Fruit fly (Drosophila melanogaster) whole organism, embryonic: ENCODE measurements around the gene CG6040.
A peak's percentile ranks its signal among the peaks of the same experiment; 100 is the strongest.

Experiments
- B-H1 ChIP-seq: fragments of 200-800 bp; sonication (Bioruptor generic); IDR thresholded peaks from 3 replicates; pipeline ENCODE4 v1.3.6; 2022; ENCODE audit warnings: missing biosample characterization, missing genetic modification characterization
- CG10366 ChIP-seq: fragments of 200-800 bp; sonication (Bioruptor generic); IDR thresholded peaks from 2 replicates; pipeline ENCODE4 v1.3.6; 2022; ENCODE audit warnings: missing biosample characterization, missing genetic modification characterization
- CG10959 ChIP-seq: fragments of 200-800 bp; sonication (Bioruptor generic); IDR thresholded peaks from 2 replicates; pipeline ENCODE4 v1.3.6; 2022; ENCODE audit warnings: missing biosample characterization, missing genetic modification characterization
- CG11398 ChIP-seq: fragments of 200-800 bp; sonication (Bioruptor generic); optimal IDR thresholded peaks from 2 replicates; lab custom pipeline; 2016; ENCODE audit warnings: missing biosample characterization, missing genetic modification characterization
- CG13123 ChIP-seq: fragments of 200-800 bp; sonication (Bioruptor generic); optimal IDR thresholded peaks from 2 replicates; lab custom pipeline; 2016; ENCODE audit warnings: missing biosample characterization, missing genetic modification characterization
- CG14014 ChIP-seq: fragments of 200-800 bp; sonication (Bioruptor generic); IDR thresholded peaks from 2 replicates; pipeline ENCODE4 v1.3.6; 2022; ENCODE audit warnings: missing biosample characterization, missing genetic modification characterization
- CG17802 ChIP-seq: fragments of 200-800 bp; sonication (Bioruptor generic); optimal IDR thresholded peaks from 2 replicates; lab custom pipeline; 2018; ENCODE audit warnings: missing biosample characterization, mild to moderate bottlenecking, missing genetic modification characterization, moderate library complexity
- CG18011 ChIP-seq: fragments of 200-800 bp; sonication (Bioruptor generic); optimal IDR thresholded peaks from 2 replicates; lab custom pipeline; 2017; ENCODE audit warnings: missing biosample characterization, missing genetic modification characterization, mild to moderate bottlenecking, moderate library complexity, missing genotype
- CG31365 ChIP-seq: fragments of 200-800 bp; sonication (Bioruptor generic); optimal IDR thresholded peaks from 2 replicates; lab custom pipeline; 2018; ENCODE audit warnings: missing biosample characterization, mild to moderate bottlenecking, missing genetic modification characterization
- CG3847 ChIP-seq: fragments of 200-800 bp; sonication (Bioruptor generic); IDR thresholded peaks from 2 replicates; pipeline ENCODE4 v1.3.6; 2022; ENCODE audit warnings: missing biosample characterization, missing genetic modification characterization
- CG4707 ChIP-seq: fragments of 200-800 bp; sonication (Bioruptor generic); optimal IDR thresholded peaks from 2 replicates; lab custom pipeline; 2018; ENCODE audit warnings: missing biosample characterization, mild to moderate bottlenecking, missing genetic modification characterization, moderate library complexity
- CG8359 ChIP-seq: fragments of 200-800 bp; sonication (Bioruptor generic); optimal IDR thresholded peaks from 2 replicates; lab custom pipeline; 2017; ENCODE audit warnings: missing biosample characterization, mild to moderate bottlenecking, missing genetic modification characterization, borderline replicate concordance
- CG8388 ChIP-seq: fragments of 200-800 bp; sonication (Bioruptor generic); optimal IDR thresholded peaks from 2 replicates; lab custom pipeline; 2019; ENCODE audit warnings: missing biosample characterization, mild to moderate bottlenecking, missing genetic modification characterization, moderate library complexity
- D ChIP-seq, 2 experiments: fragments of 200-800 bp in 1 of 2; fragments of >200 bp in 1 of 2; sonication (Bioruptor generic) in 1 of 2; optimal IDR thresholded peaks; 2 replicates in 1 of 2; 3 replicates in 1 of 2; lab custom pipeline; 2017; ENCODE audit warnings: mild to moderate bottlenecking in 1 of 2, missing biosample characterization in 1 of 2, missing genetic modification characterization in 1 of 2, missing genetic modification reagents in 1 of 2
- Elba2 ChIP-seq: fragments of 200-800 bp; sonication (Bioruptor generic); optimal IDR thresholded peaks from 3 replicates; lab custom pipeline; 2016; ENCODE audit warnings: missing biosample characterization, missing genetic modification characterization
- Hey ChIP-seq: fragments of 200-800 bp; sonication (Bioruptor generic); optimal IDR thresholded peaks from 3 replicates; lab custom pipeline; 2018; ENCODE audit warnings: missing biosample characterization, mild to moderate bottlenecking, missing genetic modification characterization
- Hsf ChIP-seq: fragments of 200-800 bp; sonication (Bioruptor generic); optimal IDR thresholded peaks from 3 replicates; lab custom pipeline; 2016; ENCODE audit warnings: missing biosample characterization, missing genetic modification characterization
- Myb ChIP-seq: fragments of 200-800 bp; sonication (Bioruptor generic); optimal IDR thresholded peaks from 2 replicates; lab custom pipeline; 2016; ENCODE audit warnings: missing biosample characterization, missing genetic modification characterization
- NK7.1 ChIP-seq: fragments of 200-800 bp; sonication (Bioruptor generic); optimal IDR thresholded peaks from 3 replicates; lab custom pipeline; 2016; ENCODE audit warnings: missing biosample characterization, missing genetic modification characterization
- NfI ChIP-seq: fragments of 200-800 bp; sonication (Bioruptor generic); optimal IDR thresholded peaks from 3 replicates; lab custom pipeline; 2018; ENCODE audit warnings: missing biosample characterization, mild to moderate bottlenecking, missing genetic modification characterization, moderate library complexity
- Spps ChIP-seq: fragments of 200-800 bp; sonication (Bioruptor generic); optimal IDR thresholded peaks from 2 replicates; lab custom pipeline; 2018; ENCODE audit warnings: missing biosample characterization, mild to moderate bottlenecking, missing genetic modification characterization
- Sry-δ ChIP-seq: fragments of 200-800 bp; sonication (Bioruptor generic); optimal IDR thresholded peaks from 2 replicates; lab custom pipeline; 2016; ENCODE audit warnings: missing biosample characterization, missing genetic modification characterization
- Ssrp ChIP-seq: fragments of 200-800 bp; sonication (Bioruptor generic); optimal IDR thresholded peaks from 2 replicates; lab custom pipeline; 2018; ENCODE audit warnings: missing biosample characterization, mild to moderate bottlenecking, missing genetic modification characterization, moderate library complexity
- Trl ChIP-seq, 3 experiments: fragments of >200 bp in 2 of 3; fragments of 200-800 bp in 1 of 3; sonication (Bioruptor generic) in 1 of 3; optimal IDR thresholded peaks; 2 replicates in 1 of 3; 3 replicates in 2 of 3; lab custom pipeline; 2016 to 2017; ENCODE audit warnings: missing biosample characterization in 1 of 3, missing genetic modification characterization in 1 of 3
- ase ChIP-seq: fragments of 200-800 bp; sonication (Bioruptor generic); IDR thresholded peaks from 3 replicates; pipeline ENCODE4 v1.3.6; 2022; ENCODE audit warnings: missing biosample characterization, missing genetic modification characterization
- bigmax ChIP-seq: fragments of 200-800 bp; sonication (Bioruptor generic); optimal IDR thresholded peaks from 2 replicates; lab custom pipeline; 2018; ENCODE audit warnings: missing biosample characterization, mild to moderate bottlenecking, missing genetic modification characterization
- bowl ChIP-seq: fragments of 200-800 bp; sonication (Bioruptor generic); IDR thresholded peaks from 2 replicates; pipeline ENCODE4 v1.3.6; 2022; ENCODE audit warnings: missing biosample characterization, missing genetic modification characterization
- ci ChIP-seq: fragments of 200-800 bp; sonication (Bioruptor generic); IDR thresholded peaks from 3 replicates; pipeline ENCODE4 v1.3.6; 2022; ENCODE audit warnings: missing biosample characterization, missing genetic modification characterization
- gfzf ChIP-seq: fragments of 200-800 bp; sonication (Bioruptor generic); optimal IDR thresholded peaks from 2 replicates; lab custom pipeline; 2016; ENCODE audit warnings: missing biosample characterization, mild to moderate bottlenecking, missing genetic modification characterization, moderate library complexity
- gsb ChIP-seq: fragments of 200-800 bp; sonication (Bioruptor generic); IDR thresholded peaks from 2 replicates; pipeline ENCODE4 v1.3.6; 2022; ENCODE audit warnings: missing biosample characterization, missing genetic modification characterization
- jing ChIP-seq: fragments of 200-800 bp; sonication (Bioruptor generic); optimal IDR thresholded peaks from 2 replicates; lab custom pipeline; 2018; ENCODE audit warnings: missing biosample characterization, mild to moderate bottlenecking, missing genetic modification characterization
- luna ChIP-seq: fragments of 200-800 bp; sonication (Bioruptor generic); optimal IDR thresholded peaks from 2 replicates; lab custom pipeline; 2016; ENCODE audit warnings: missing biosample characterization, missing genetic modification characterization
- maf-S ChIP-seq: fragments of 200-800 bp; sonication (Bioruptor generic); optimal IDR thresholded peaks from 2 replicates; lab custom pipeline; 2016; ENCODE audit warnings: missing biosample characterization, missing genetic modification characterization
- nmo ChIP-seq: fragments of 200-800 bp; sonication (Bioruptor generic); optimal IDR thresholded peaks from 2 replicates; lab custom pipeline; 2018; ENCODE audit warnings: missing biosample characterization, mild to moderate bottlenecking, missing genetic modification characterization, moderate library complexity
- nom ChIP-seq: fragments of 200-800 bp; sonication (Bioruptor generic); optimal IDR thresholded peaks from 2 replicates; lab custom pipeline; 2017; ENCODE audit warnings: missing biosample characterization, missing genetic modification characterization, mild to moderate bottlenecking, moderate library complexity, missing genetic modification reagents
- onecut ChIP-seq: fragments of 200-800 bp; sonication (Bioruptor generic); IDR thresholded peaks from 2 replicates; pipeline ENCODE4 v1.3.6; 2022; ENCODE audit warnings: missing biosample characterization, missing genetic modification characterization
- peb ChIP-seq: fragments of 200-800 bp; sonication (Bioruptor generic); IDR thresholded peaks from 2 replicates; pipeline ENCODE4 v1.3.6; 2022; ENCODE audit warnings: missing biosample characterization, missing genetic modification characterization
- pita ChIP-seq: fragments of 200-800 bp; sonication (Bioruptor generic); optimal IDR thresholded peaks from 2 replicates; lab custom pipeline; 2017; ENCODE audit warnings: missing biosample characterization, mild to moderate bottlenecking, missing genetic modification characterization
- sc ChIP-seq, 3 experiments: fragments of >200 bp in 2 of 3; fragments of 200-800 bp in 1 of 3; sonication (Bioruptor generic) in 1 of 3; optimal IDR thresholded peaks; 2 replicates in 2 of 3; 3 replicates in 1 of 3; lab custom pipeline; 2017; ENCODE audit warnings: mild to moderate bottlenecking in 1 of 3, missing biosample characterization in 1 of 3, missing genetic modification characterization in 1 of 3, missing genetic modification reagents in 1 of 3
- sd ChIP-seq: fragments of 200-800 bp; sonication (Bioruptor generic); optimal IDR thresholded peaks from 3 replicates; lab custom pipeline; 2018; ENCODE audit warnings: missing biosample characterization, mild to moderate bottlenecking, missing genetic modification characterization, moderate library complexity
- sens ChIP-seq: fragments of 200-800 bp; sonication (Bioruptor generic); peaks from one replicate; lab custom pipeline; 2016; ENCODE audit warnings: missing biosample characterization, missing genetic modification characterization
- sima ChIP-seq: fragments of 200-800 bp; sonication (Bioruptor generic); optimal IDR thresholded peaks from 2 replicates; lab custom pipeline; 2016; ENCODE audit warnings: missing biosample characterization, missing genetic modification characterization
- tap ChIP-seq: fragments of 200-800 bp; optimal IDR thresholded peaks from 3 replicates; lab custom pipeline; 2019; ENCODE audit warnings: missing biosample characterization, mild to moderate bottlenecking, missing genetic modification characterization, moderate library complexity
- twi ChIP-seq: fragments of 200-800 bp; optimal IDR thresholded peaks from 2 replicates; lab custom pipeline; 2019; ENCODE audit warnings: missing biosample characterization, mild to moderate bottlenecking, missing genetic modification characterization, moderate library complexity
- tx ChIP-seq: fragments of 200-800 bp; sonication (Bioruptor generic); optimal IDR thresholded peaks from 2 replicates; lab custom pipeline; 2016; ENCODE audit warnings: missing biosample characterization, missing genetic modification characterization
- usp ChIP-seq: fragments of >200 bp; optimal IDR thresholded peaks from 2 replicates; lab custom pipeline; 2017; ENCODE audit warnings: missing biosample characterization, missing genetic modification characterization
- z ChIP-seq: fragments of 200-800 bp; sonication (Bioruptor generic); IDR thresholded peaks from 3 replicates; pipeline ENCODE4 v1.3.6; 2022; ENCODE audit warnings: missing biosample characterization, missing genetic modification characterization
- zen2 ChIP-seq: fragments of 200-800 bp; sonication (Bioruptor generic); IDR thresholded peaks from 3 replicates; pipeline ENCODE4 v1.3.6; 2022; ENCODE audit warnings: missing biosample characterization, missing genetic modification characterization; ENCODE audit not compliant: partially characterized antibody

CG6040 gene

DNA sequence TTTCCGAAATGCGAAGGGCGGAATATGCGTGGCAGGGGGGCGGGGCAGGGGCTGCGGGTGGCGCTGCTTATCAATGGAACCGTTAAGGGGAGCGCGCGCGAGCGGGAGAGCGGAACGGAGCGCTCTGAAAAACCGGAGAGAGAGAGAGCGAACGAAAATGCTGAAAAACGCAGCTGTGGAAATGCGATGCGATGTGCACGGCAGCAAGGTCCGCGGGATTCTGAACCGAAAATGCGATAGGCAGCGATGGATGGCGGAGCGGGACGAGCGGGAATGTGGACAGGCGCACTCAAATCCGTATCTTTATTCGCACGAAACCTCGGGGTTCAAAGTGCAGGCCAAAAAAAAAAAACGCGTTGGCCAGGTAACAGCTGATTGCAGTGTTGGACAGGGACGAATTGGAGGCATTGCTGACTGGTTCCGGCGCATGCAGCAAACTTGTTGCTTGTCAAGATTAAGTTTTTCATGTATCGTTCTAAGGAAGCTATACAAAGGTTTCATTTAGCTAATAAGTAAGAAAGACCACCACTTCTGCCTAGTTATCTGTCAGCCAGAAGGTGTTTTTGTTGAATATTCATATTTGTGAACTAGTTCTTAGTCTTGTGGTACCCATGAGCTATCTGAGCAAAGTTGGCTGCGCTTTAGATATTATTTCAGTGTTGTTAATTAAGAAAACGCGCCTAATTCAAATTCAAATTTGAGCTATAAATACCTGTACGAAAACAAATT is 50.9 kb downstream of the CG6040 start, which contains the start of gene Ppcs (continued):
- TF ChIP-seq peb (GFP tag; lab: Robert Waterston, UW) (no peak), D (optimal IDR thresholded peaks at IDR 0.05; lab: Kevin White, UChicago) (no peak), D (GFP tag; optimal IDR thresholded peaks at IDR 0.05; lab: Kevin White, UChicago) (peak; percentile 49), NfI (GFP tag; lab: Kevin White, UChicago) (peak; percentile 73), Hsf (GFP tag; lab: Kevin White, UChicago) (peak; percentile 74), Spps (tag; lab: Kevin White, UChicago) (no peak), ci (peak; percentile 60; the same call in 2 of the 3 replicates), pita (no peak), CG13123 (GFP tag; lab: Kevin White, UChicago) (peak; percentile 100), B-H1 (GFP tag; lab: Robert Waterston, UW) (no peak; the same call in 2 of the 3 replicates), sens (GFP tag; lab: Kevin White, UChicago) (peak; percentile 81), tap (tag; lab: Kevin White, UChicago) (no peak), CG8359 (GFP tag; lab: Kevin White, UChicago) (no peak), CG11398 (GFP tag; lab: Kevin White, UChicago) (peak; percentile 39), CG8388 (peak; percentile 19), nom (GFP tag; lab: Kevin White, UChicago) (peak; percentile 98), sc (optimal IDR thresholded peaks at IDR 0.05; lab: Kevin White, UChicago) (no peak), sc (GFP tag; optimal IDR thresholded peaks at IDR 0.05; lab: Kevin White, UChicago) (peak; percentile 20), Hey (tag; lab: Kevin White, UChicago) (peak; percentile 86), onecut (GFP tag; lab: Robert Waterston, UW) (peak; percentile 49; the same call in 1 of the 2 replicates), luna (peak; percentile 38), gfzf (GFP tag; lab: Kevin White, UChicago) (peak; percentile 44), Trl (optimal IDR thresholded peaks at IDR 0.05; lab: Kevin White, UChicago) (peak; percentile 88 to 96), Trl (GFP tag; optimal IDR thresholded peaks at IDR 0.05; lab: Kevin White, UChicago) (peak; percentile 66), ase (GFP tag; lab: Robert Waterston, UW) (no peak), CG10366 (GFP tag; lab: Robert Waterston, UW) (no peak), CG4707 (GFP tag; lab: Kevin White, UChicago) (no peak), NK7.1 (GFP tag; lab: Kevin White, UChicago) (peak; percentile 50), Elba2 (GFP tag; lab: Kevin White, UChicago) (no peak), CG18011 (GFP tag; lab: Kevin White, UChicago) (peak; percentile 19), bigmax (no peak), CG17802 (peak; percentile 36), twi (tag; lab: Kevin White, UChicago) (peak; percentile 60), jing (GFP tag; lab: Kevin White, UChicago) (no peak), z (GFP tag; lab: Robert Waterston, UW) (no peak; the same call in 2 of the 3 replicates), sd (tag; lab: Kevin White, UChicago) (peak; percentile 51), nmo (GFP tag; lab: Kevin White, UChicago) (peak; percentile 69), CG10959 (GFP tag; lab: Robert Waterston, UW) (no peak; the same call in 1 of the 2 replicates), usp (no peak), Myb (peak; percentile 86), Ssrp (tag; lab: Kevin White, UChicago) (peak; percentile 11), tx (GFP tag; lab: Kevin White, UChicago) (peak; percentile 69), sima (GFP tag; lab: Kevin White, UChicago) (no peak), CG31365 (tag; lab: Kevin White, UChicago) (peak; percentile 12), gsb (no peak), Sry-δ (GFP tag; lab: Kevin White, UChicago) (peak; percentile 56), maf-S (GFP tag; lab: Kevin White, UChicago) (peak; percentile 56), zen2 (peak; percentile 62; the same call in 2 of the 3 replicates), bowl (GFP tag; lab: Robert Waterston, UW) (no peak), CG14014 (GFP tag; lab: Robert Waterston, UW) (no peak; the same call in 1 of the 2 replicates), CG3847 (GFP tag; lab: Robert Waterston, UW) (peak; percentile 71)
